Fruit fly (Drosophila melanogaster) whole organism, embryonic: ENCODE measurements around the gene Sidpn.

Experiments
- CG10147 ChIP-seq: fragments of 200-800 bp; sonication (Bioruptor generic); optimal IDR thresholded peaks from 2 replicates; lab custom pipeline; 2019; ENCODE audit warnings: missing biosample characterization, mild to moderate bottlenecking, missing genetic modification characterization, moderate library complexity
- CG11504 ChIP-seq: fragments of 200-800 bp; sonication (Bioruptor generic); optimal IDR thresholded peaks from 3 replicates; lab custom pipeline; 2019; ENCODE audit warnings: missing biosample characterization, mild to moderate bottlenecking, missing genetic modification characterization, moderate library complexity
- CG11695 ChIP-seq: fragments of 200-800 bp; sonication (Bioruptor generic); IDR thresholded peaks from 3 replicates; pipeline ENCODE4 v1.3.6; 2022; ENCODE audit warnings: missing biosample characterization, missing genetic modification characterization
- CG17568 ChIP-seq: fragments of 200-800 bp; sonication (Bioruptor generic); optimal IDR thresholded peaks from 2 replicates; lab custom pipeline; 2018; ENCODE audit warnings: missing biosample characterization, mild to moderate bottlenecking, missing genetic modification characterization, moderate library complexity
- CG30431 ChIP-seq: fragments of 200-800 bp; sonication (Bioruptor generic); optimal IDR thresholded peaks from 2 replicates; lab custom pipeline; 2017; ENCODE audit warnings: missing biosample characterization, missing genetic modification characterization
- CG34376 ChIP-seq: fragments of 200-800 bp; sonication (Bioruptor generic); optimal IDR thresholded peaks from 2 replicates; lab custom pipeline; 2018; ENCODE audit warnings: missing biosample characterization, mild to moderate bottlenecking, missing genetic modification characterization
- CG3995 ChIP-seq: fragments of 200-800 bp; sonication (Bioruptor generic); optimal IDR thresholded peaks from 3 replicates; lab custom pipeline; 2016; ENCODE audit warnings: missing biosample characterization, missing genetic modification characterization
- CG4328 ChIP-seq: fragments of 200-800 bp; sonication (Bioruptor generic); optimal IDR thresholded peaks from 3 replicates; lab custom pipeline; 2017; ENCODE audit warnings: missing biosample characterization, missing genetic modification reagents, missing genetic modification characterization
- CG6683 ChIP-seq: fragments of 200-800 bp; sonication (Bioruptor generic); optimal IDR thresholded peaks from 2 replicates; lab custom pipeline; 2017; ENCODE audit warnings: missing biosample characterization, mild to moderate bottlenecking, missing genetic modification characterization, missing genetic modification reagents
- CG8478 ChIP-seq: fragments of >200 bp; optimal IDR thresholded peaks from 2 replicates; lab custom pipeline; 2018
- CG8765 ChIP-seq: fragments of 200-800 bp; sonication (Bioruptor generic); IDR thresholded peaks from 2 replicates; pipeline ENCODE4 v1.3.6; 2022; ENCODE audit warnings: missing biosample characterization, missing genetic modification characterization
- CG8924 ChIP-seq: fragments of 200-800 bp; optimal IDR thresholded peaks from 3 replicates; lab custom pipeline; 2019; ENCODE audit warnings: missing biosample characterization, mild to moderate bottlenecking, missing genetic modification characterization, moderate library complexity
- CG9437 ChIP-seq: fragments of 200-800 bp; sonication (Bioruptor generic); optimal IDR thresholded peaks from 2 replicates; lab custom pipeline; 2018; ENCODE audit warnings: missing biosample characterization, mild to moderate bottlenecking, missing genetic modification characterization
- D19A ChIP-seq: fragments of 200-800 bp; optimal IDR thresholded peaks from 3 replicates; lab custom pipeline; 2019; ENCODE audit warnings: missing biosample characterization, mild to moderate bottlenecking, missing genetic modification characterization, moderate library complexity
- Dip3 ChIP-seq: fragments of 200-800 bp; sonication (Bioruptor generic); optimal IDR thresholded peaks from 3 replicates; lab custom pipeline; 2016; ENCODE audit warnings: missing biosample characterization, missing genetic modification characterization
- E2f1 ChIP-seq: fragments of 200-800 bp; sonication (Bioruptor generic); IDR thresholded peaks from 2 replicates; pipeline ENCODE4 v1.3.6; 2022; ENCODE audit warnings: missing biosample characterization, missing genetic modification characterization
- Eip74EF ChIP-seq, 2 experiments: fragments of 200-800 bp in 1 of 2; fragments of >200 bp in 1 of 2; sonication (Bioruptor generic) in 1 of 2; optimal IDR thresholded peaks; 2 replicates each; lab custom pipeline; 2017 to 2019; ENCODE audit warnings: missing biosample characterization in 2 of 2, missing genetic modification characterization in 2 of 2, mild to moderate bottlenecking in 1 of 2, moderate library complexity in 1 of 2
- Hmx ChIP-seq: fragments of 200-800 bp; sonication (Bioruptor generic); optimal IDR thresholded peaks from 2 replicates; lab custom pipeline; 2016; ENCODE audit warnings: missing biosample characterization, missing genetic modification characterization
- Hr39 ChIP-seq: fragments of >200 bp; optimal IDR thresholded peaks from 2 replicates; lab custom pipeline; 2017
- MTF-1 ChIP-seq: fragments of 200-800 bp; sonication (Bioruptor generic); optimal IDR thresholded peaks from 2 replicates; lab custom pipeline; 2018; ENCODE audit warnings: missing biosample characterization, mild to moderate bottlenecking, missing genetic modification characterization, borderline replicate concordance
- Mad ChIP-seq: fragments of 200-800 bp; sonication (Bioruptor generic); optimal IDR thresholded peaks from 2 replicates; lab custom pipeline; 2016; ENCODE audit warnings: missing biosample characterization, missing genetic modification characterization
- NC2β ChIP-seq: fragments of 200-800 bp; sonication (Bioruptor generic); optimal IDR thresholded peaks from 2 replicates; lab custom pipeline; 2016; ENCODE audit warnings: missing biosample characterization, missing genetic modification characterization
- NK7.1 ChIP-seq: fragments of 200-800 bp; sonication (Bioruptor generic); optimal IDR thresholded peaks from 3 replicates; lab custom pipeline; 2016; ENCODE audit warnings: missing biosample characterization, missing genetic modification characterization
- Nf-YA ChIP-seq: fragments of 200-800 bp; sonication (Bioruptor generic); IDR thresholded peaks from 2 replicates; pipeline ENCODE4 v1.3.6; 2022; ENCODE audit warnings: missing biosample characterization, missing genetic modification characterization
- Pdp1 ChIP-seq, 2 experiments: fragments of 200-800 bp; sonication (Bioruptor generic); optimal IDR thresholded peaks; 3 replicates each; lab custom pipeline; 2016; ENCODE audit warnings: missing biosample characterization in 2 of 2, missing genetic modification characterization in 2 of 2, mild to moderate bottlenecking in 1 of 2, moderate library complexity in 1 of 2
- Poxn ChIP-seq: fragments of 200-800 bp; sonication (Bioruptor generic); IDR thresholded peaks from 2 replicates; pipeline ENCODE4 v1.3.6; 2022; ENCODE audit warnings: missing biosample characterization, missing genetic modification characterization
- TFAM ChIP-seq: fragments of 200-800 bp; sonication (Bioruptor generic); optimal IDR thresholded peaks from 2 replicates; lab custom pipeline; 2017; ENCODE audit warnings: missing biosample characterization, missing genetic modification characterization, inconsistent platforms
- Trl ChIP-seq, 3 experiments: fragments of >200 bp in 2 of 3; fragments of 200-800 bp in 1 of 3; sonication (Bioruptor generic) in 1 of 3; optimal IDR thresholded peaks; 2 replicates in 1 of 3; 3 replicates in 2 of 3; lab custom pipeline; 2016 to 2017; ENCODE audit warnings: missing biosample characterization in 1 of 3, missing genetic modification characterization in 1 of 3
- ab ChIP-seq: fragments of 200-800 bp; sonication (Bioruptor generic); optimal IDR thresholded peaks from 2 replicates; lab custom pipeline; 2016; ENCODE audit warnings: missing biosample characterization, missing genetic modification characterization
- ac ChIP-seq: fragments of 200-800 bp; sonication (Bioruptor generic); optimal IDR thresholded peaks from 3 replicates; lab custom pipeline; 2017; ENCODE audit warnings: missing biosample characterization, mild to moderate bottlenecking, missing genetic modification characterization
- bbx ChIP-seq: fragments of 200-800 bp; sonication (Bioruptor generic); IDR thresholded peaks from 2 replicates; pipeline ENCODE4 v1.3.6; 2022; ENCODE audit warnings: missing biosample characterization, missing genetic modification characterization; ENCODE audit not compliant: partially characterized antibody
- bsh ChIP-seq, 2 experiments: fragments of 200-800 bp; sonication (Bioruptor generic); optimal IDR thresholded peaks; 2 replicates each; lab custom pipeline; 2017 to 2018; ENCODE audit warnings: mild to moderate bottlenecking in 2 of 2, missing biosample characterization in 2 of 2, missing genetic modification characterization in 2 of 2, moderate library complexity in 1 of 2
- ci ChIP-seq: fragments of 200-800 bp; sonication (Bioruptor generic); IDR thresholded peaks from 3 replicates; pipeline ENCODE4 v1.3.6; 2022; ENCODE audit warnings: missing biosample characterization, missing genetic modification characterization
- da ChIP-seq: fragments of 200-800 bp; sonication (Bioruptor generic); optimal IDR thresholded peaks from 2 replicates; lab custom pipeline; 2016; ENCODE audit warnings: missing biosample characterization, missing genetic modification characterization
- danr ChIP-seq: fragments of 200-800 bp; sonication (Bioruptor generic); IDR thresholded peaks from 2 replicates; pipeline ENCODE4 v1.3.6; 2022; ENCODE audit warnings: missing biosample characterization, missing genetic modification characterization
- dm ChIP-seq: fragments of 200-800 bp; sonication (Bioruptor generic); optimal IDR thresholded peaks from 3 replicates; lab custom pipeline; 2016; ENCODE audit warnings: missing biosample characterization, missing genetic modification characterization
- dysf ChIP-seq: fragments of 200-800 bp; sonication (Bioruptor generic); IDR thresholded peaks from 3 replicates; pipeline ENCODE4 v1.3.6; 2022; ENCODE audit warnings: missing biosample characterization, missing genetic modification characterization
- ems ChIP-seq: fragments of 200-800 bp; sonication (Bioruptor generic); optimal IDR thresholded peaks from 3 replicates; lab custom pipeline; 2016; ENCODE audit warnings: missing biosample characterization, missing genetic modification characterization
- gce ChIP-seq: fragments of 200-800 bp; sonication (Bioruptor generic); IDR thresholded peaks from 3 replicates; pipeline ENCODE4 v1.3.6; 2022; ENCODE audit warnings: missing biosample characterization, missing genetic modification characterization
- gem ChIP-seq: fragments of 200-800 bp; sonication (Bioruptor generic); optimal IDR thresholded peaks from 2 replicates; lab custom pipeline; 2019; ENCODE audit warnings: missing biosample characterization, mild to moderate bottlenecking, missing genetic modification characterization, moderate library complexity
- gsb ChIP-seq: fragments of 200-800 bp; sonication (Bioruptor generic); IDR thresholded peaks from 2 replicates; pipeline ENCODE4 v1.3.6; 2022; ENCODE audit warnings: missing biosample characterization, missing genetic modification characterization
- her ChIP-seq: fragments of 200-800 bp; sonication (Bioruptor generic); optimal IDR thresholded peaks from 2 replicates; lab custom pipeline; 2016; ENCODE audit warnings: missing biosample characterization, missing genetic modification characterization
- lov ChIP-seq, 2 experiments: fragments of 200-800 bp in 1 of 2; fragments of >200 bp in 1 of 2; sonication (Bioruptor generic) in 1 of 2; IDR thresholded peaks in 1 of 2; optimal IDR thresholded peaks in 1 of 2; 2 replicates in 1 of 2; 3 replicates in 1 of 2; pipeline versions ENCODE4 v1.3.6 to Lab custom; 2017 to 2022; ENCODE audit warnings: missing biosample characterization in 1 of 2, missing genetic modification characterization in 1 of 2
- pzg ChIP-seq: fragments of 200-800 bp; sonication (Bioruptor generic); optimal IDR thresholded peaks from 3 replicates; lab custom pipeline; 2018; ENCODE audit warnings: missing biosample characterization, mild to moderate bottlenecking, missing genetic modification characterization, moderate library complexity
- salm ChIP-seq: fragments of 200-800 bp; sonication (Bioruptor generic); optimal IDR thresholded peaks from 2 replicates; lab custom pipeline; 2018; ENCODE audit warnings: missing biosample characterization, mild to moderate bottlenecking, missing genetic modification characterization
- zen2 ChIP-seq: fragments of 200-800 bp; sonication (Bioruptor generic); IDR thresholded peaks from 3 replicates; pipeline ENCODE4 v1.3.6; 2022; ENCODE audit warnings: missing biosample characterization, missing genetic modification characterization; ENCODE audit not compliant: partially characterized antibody

The Sidpn gene

dm6 chr2L:19010037-19010436 lies 17.5 kb upstream of the Sidpn start (continued):
- no peak for TF ChIP-seq danr (GFP tag; lab: Robert Waterston, UW)
- no peak for TF ChIP-seq Trl (optimal IDR thresholded peaks at IDR 0.05; lab: Kevin White, UChicago)
- TF ChIP-seq Trl (GFP tag; optimal IDR thresholded peaks at IDR 0.05; lab: Kevin White, UChicago), result no peak
- no peak for TF ChIP-seq CG8765
- TF ChIP-seq NC2β, result no peak
- TF ChIP-seq CG34376 (GFP tag; lab: Kevin White, UChicago), result no peak
- TF ChIP-seq CG4328, result no peak
- TF ChIP-seq salm (tag; lab: Kevin White, UChicago), result no peak
- no peak for TF ChIP-seq Hr39
- TF ChIP-seq zen2, result 0 out of 3 replicates have a peak, but pooled peaks have one; percentile 38

dm6 chr2L:19010566-19010965 lies 16.9 kb upstream of the Sidpn start, which contains the start of gene robl37BC:
robl37BC (plus strand) TSS chr2L:19010866.
- TF ChIP-seq bsh (GFP tag; optimal IDR thresholded peaks at IDR 0.05; lab: Kevin White, UChicago) (no peak), CG3995 (GFP tag; lab: Kevin White, UChicago) (no peak), ci (GFP tag; lab: Robert Waterston, UW) (no peak), NK7.1 (GFP tag; lab: Kevin White, UChicago) (no peak), Dip3 (no peak), CG30431 (GFP tag; lab: Kevin White, UChicago) (no peak), dm (no peak)

- TF ChIP-seq E2f1, result peak; percentile 86
- TF ChIP-seq ab (GFP tag; lab: Kevin White, UChicago), result no peak
- peak; percentile 77 for TF ChIP-seq Pdp1 (GFP tag; optimal IDR thresholded peaks at IDR 0.05; lab: Kevin White, UChicago)
- peak; percentile 60 for TF ChIP-seq CG6683 (GFP tag; lab: Kevin White, UChicago)
- peak; percentile 76 for TF ChIP-seq gce (GFP tag; lab: Robert Waterston, UW)
- TF ChIP-seq dysf (GFP tag; lab: Robert Waterston, UW), result peak; percentile 91
- peak; percentile 73 for TF ChIP-seq CG10147 (GFP tag; lab: Kevin White, UChicago)
- TF ChIP-seq Hmx (GFP tag; lab: Kevin White, UChicago), result peak; percentile 16
- no peak for TF ChIP-seq bbx (GFP tag; lab: Robert Waterston, UW)
- TF ChIP-seq D19A, result peak; percentile 69
- TF ChIP-seq CG8924 (tag; lab: Kevin White, UChicago), result peak; percentile 87
- TF ChIP-seq CG11695 (GFP tag; lab: Robert Waterston, UW), result peak; percentile 75
- TF ChIP-seq gsb (GFP tag; lab: Robert Waterston, UW), result peak; percentile 67
- TF ChIP-seq Mad (GFP tag; lab: Kevin White, UChicago), result peak; percentile 56
- no peak for TF ChIP-seq CG8478 (lab: Kevin White, UChicago)
- peak in 1 of 2 experiments; percentile 53 for TF ChIP-seq Eip74EF (GFP tag; optimal IDR thresholded peaks at IDR 0.05; lab: Kevin White, UChicago)
- TF ChIP-seq Nf-YA (GFP tag; lab: Robert Waterston, UW), result peak; percentile 64; the same call in 1 of the 2 replicates
- peak; percentile 77 for TF ChIP-seq ems (GFP tag; lab: Kevin White, UChicago)
- TF ChIP-seq Poxn (GFP tag; lab: Robert Waterston, UW), result peak; percentile 66; the same call in 1 of the 2 replicates
- peak; percentile 65 for TF ChIP-seq CG9437 (GFP tag; lab: Kevin White, UChicago)
- TF ChIP-seq salm (tag; lab: Kevin White, UChicago), result peak; percentile 51
- no peak for TF ChIP-seq TFAM
- peak; percentile 84 for TF ChIP-seq her (GFP tag; lab: Kevin White, UChicago)
- peak; percentile 87 for TF ChIP-seq gem (tag; lab: Kevin White, UChicago)
- no peak for TF ChIP-seq pzg (GFP tag; lab: Kevin White, UChicago)
- peak; percentile 33 for TF ChIP-seq MTF-1
- no peak for TF ChIP-seq da
- no peak for TF ChIP-seq ac (GFP tag; lab: Kevin White, UChicago)
- peak; percentile 69 for TF ChIP-seq CG17568 (GFP tag; lab: Kevin White, UChicago)
- TF ChIP-seq CG11504 (tag; lab: Kevin White, UChicago), result peak; percentile 81
- no peak for TF ChIP-seq lov (optimal IDR thresholded peaks at IDR 0.05; lab: Kevin White, UChicago)
- TF ChIP-seq lov (GFP tag; IDR thresholded peaks at IDR 0.05; lab: Robert Waterston, UW), result 0 out of 3 replicates have a peak, but pooled peaks have one; percentile 41
Observed at dm6 chr2L:19011895-19012645, 15.4 kb upstream of the Sidpn start.
